Fruit fly (Drosophila melanogaster): ENCODE measurements around the gene CG6686.

The CG6686 gene

dm6 chr2L:12011682-12012655 lies 24.1 kb upstream of the CG6686 start (continued):
- TF ChIP-seq Hr39 (GFP tag; optimal IDR thresholded peaks at IDR 0.05) (peak; percentile 71), CG34406 (GFP tag; optimal IDR thresholded peaks at IDR 0.05) (peak; percentile 29), fd85E (GFP tag; optimal IDR thresholded peaks at IDR 0.05) (no peak), dac (GFP tag; optimal IDR thresholded peaks at IDR 0.05) (peak; percentile 27), pdm3 (GFP tag; optimal IDR thresholded peaks at IDR 0.05) (peak; percentile 52), topi (GFP tag; optimal IDR thresholded peaks at IDR 0.05) (peak; percentile 80), cyc (GFP tag; optimal IDR thresholded peaks at IDR 0.05) (peak; percentile 87), CG9139 (GFP tag; optimal IDR thresholded peaks at IDR 0.05) (peak; percentile 56), Smox (GFP tag; optimal IDR thresholded peaks at IDR 0.05) (peak; percentile 73)

DNA sequence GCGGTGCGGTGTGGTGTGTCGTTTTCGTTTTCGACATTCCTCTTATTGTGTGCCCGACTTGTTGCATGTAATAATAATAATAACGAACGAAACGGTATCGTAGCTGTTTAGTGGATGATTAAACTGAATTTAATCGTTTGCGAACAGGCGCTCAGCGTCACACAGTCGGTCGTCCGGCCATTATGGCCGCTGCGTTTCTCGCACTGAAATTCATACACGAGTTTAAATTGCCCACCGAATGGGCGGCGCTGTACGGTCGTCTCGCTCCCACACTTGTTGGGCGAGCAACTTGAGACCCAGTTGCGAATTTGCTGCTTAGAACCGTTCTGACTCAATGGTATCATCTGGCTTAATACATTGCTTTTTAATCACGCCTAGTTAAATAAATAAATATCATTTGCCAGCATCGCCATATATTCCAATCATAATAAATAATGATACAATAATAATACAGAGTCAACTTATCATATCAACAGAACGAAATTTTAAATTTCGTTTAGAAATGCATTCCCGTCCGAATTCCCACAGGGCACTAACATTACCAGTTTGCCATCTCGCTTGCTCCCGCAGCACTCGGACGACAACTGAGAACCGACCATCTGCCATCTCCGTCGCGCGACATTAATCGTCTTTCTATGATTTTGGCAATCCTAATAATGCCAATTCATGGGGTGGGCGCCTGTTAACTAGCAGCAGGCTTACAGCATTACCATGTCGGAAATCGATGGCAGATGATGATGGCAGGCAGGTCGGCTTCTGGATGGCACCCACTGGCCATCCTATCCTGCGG lies 23.2 kb upstream of the CG6686 start:
- peak; percentile 88 for TF ChIP-seq fd59A (GFP tag; optimal IDR thresholded peaks at IDR 0.05)
- peak; percentile 88 for TF ChIP-seq CG31627 (GFP tag; optimal IDR thresholded peaks at IDR 0.05)
- peak; percentile 93 for TF ChIP-seq Hr4 (GFP tag; optimal IDR thresholded peaks at IDR 0.05)
- peak; percentile 74 for TF ChIP-seq Lpt (GFP tag; optimal IDR thresholded peaks at IDR 0.05)
- TF ChIP-seq CG8119 (GFP tag; IDR thresholded peaks at IDR 0.05), result no peak
- TF ChIP-seq Blimp-1 (GFP tag; optimal IDR thresholded peaks at IDR 0.05), result peak; percentile 79
- TF ChIP-seq Ets21C (GFP tag; optimal IDR thresholded peaks at IDR 0.05), result peak; percentile 71
- TF ChIP-seq pdm3 (GFP tag; optimal IDR thresholded peaks at IDR 0.05), result peak; percentile 89
- peak; percentile 6 for TF ChIP-seq fkh (GFP tag; optimal IDR thresholded peaks at IDR 0.05)
- peak; percentile 92 for TF ChIP-seq lz (GFP tag; optimal IDR thresholded peaks at IDR 0.05)
- TF ChIP-seq CG6808 (GFP tag; optimal IDR thresholded peaks at IDR 0.05), result peak; percentile 96
- peak; percentile 91 for TF ChIP-seq OdsH (GFP tag; optimal IDR thresholded peaks at IDR 0.05)
- TF ChIP-seq CG6163 (GFP tag; IDR thresholded peaks at IDR 0.05), result no peak
- peak; percentile 95 for TF ChIP-seq CG6276 (GFP tag; optimal IDR thresholded peaks at IDR 0.05)
- TF ChIP-seq Sox102F (GFP tag; optimal IDR thresholded peaks at IDR 0.05), result peak; percentile 86
- TF ChIP-seq dac (GFP tag; optimal IDR thresholded peaks at IDR 0.05), result peak; percentile 78
- peak; percentile 88 to 94 for TF ChIP-seq ss (GFP tag; optimal IDR thresholded peaks at IDR 0.05)
- peak; percentile 91 for TF ChIP-seq Met (GFP tag; optimal IDR thresholded peaks at IDR 0.05)
- peak; percentile 82 for TF ChIP-seq CG7368 (GFP tag; optimal IDR thresholded peaks at IDR 0.05)
- peak; percentile 95 for TF ChIP-seq CG3032 (tag; optimal IDR thresholded peaks at IDR 0.05)
- peak; percentile 48 for TF ChIP-seq Hr38 (GFP tag; optimal IDR thresholded peaks at IDR 0.05)
- peak; percentile 93 for TF ChIP-seq CG16779 (tag; optimal IDR thresholded peaks at IDR 0.05)
- no peak for TF ChIP-seq dsx (GFP tag; optimal IDR thresholded peaks at IDR 0.05; ENCODE audit: poor library complexity, severe bottlenecking)
- peak; percentile 79 for TF ChIP-seq CG9139 (GFP tag; optimal IDR thresholded peaks at IDR 0.05)
- no peak for TF ChIP-seq CG11294 (GFP tag; IDR thresholded peaks at IDR 0.05)
- TF ChIP-seq CG11902 (GFP tag; optimal IDR thresholded peaks at IDR 0.05), result peak; percentile 87
- no peak for TF ChIP-seq CG15336 (GFP tag; IDR thresholded peaks at IDR 0.05)
- peak; percentile 97 for TF ChIP-seq Eip78C (GFP tag)
- no peak for TF ChIP-seq eg (GFP tag; IDR thresholded peaks at IDR 0.05)
- peak; percentile 84 for TF ChIP-seq cyc (GFP tag; optimal IDR thresholded peaks at IDR 0.05)
- TF ChIP-seq CG6854 (GFP tag; optimal IDR thresholded peaks at IDR 0.05), result peak; percentile 86
- peak; percentile 93 for TF ChIP-seq CG10669 (GFP tag; optimal IDR thresholded peaks at IDR 0.05)
- TF ChIP-seq Smox (GFP tag; optimal IDR thresholded peaks at IDR 0.05), result peak; percentile 90
- TF ChIP-seq Sox15 (GFP tag; optimal IDR thresholded peaks at IDR 0.05), result peak; percentile 86
- TF ChIP-seq esn (GFP tag; optimal IDR thresholded peaks at IDR 0.05), result peak; percentile 93
- TF ChIP-seq CG6792 (GFP tag; optimal IDR thresholded peaks at IDR 0.05), result peak; percentile 87
- peak; percentile 80 for TF ChIP-seq Hr39 (GFP tag; optimal IDR thresholded peaks at IDR 0.05)
- TF ChIP-seq Sox14 (GFP tag; optimal IDR thresholded peaks at IDR 0.05), result peak; percentile 90
- TF ChIP-seq net (GFP tag; optimal IDR thresholded peaks at IDR 0.05), result peak; percentile 83
- TF ChIP-seq CG8319 (GFP tag; optimal IDR thresholded peaks at IDR 0.05), result peak; percentile 88
- TF ChIP-seq CG34406 (GFP tag; optimal IDR thresholded peaks at IDR 0.05), result peak; percentile 91
- peak; percentile 92 for TF ChIP-seq CG8632 (GFP tag; optimal IDR thresholded peaks at IDR 0.05)
- TF ChIP-seq Gug (GFP tag; IDR thresholded peaks at IDR 0.05), result no peak

Data from whole organism, prepupa.